Fruit fly (Drosophila melanogaster): ENCODE results near the gene CG10602.

- TF ChIP-seq CTCF (optimal IDR thresholded peaks at IDR 0.05) (no peak), CG8478 (optimal IDR thresholded peaks at IDR 0.05) (no peak)
Measured at dm6 chr2L:18878439-18878838, 19.4 kb upstream of the CG10602 start.
